Worm (Caenorhabditis elegans) whole organism, young adult: ENCODE data around the gene otpl-7.

Experiments used
- C17E4.6 ChIP-seq: fragments of 200-800 bp; sonication (Bioruptor generic); IDR thresholded peaks from 2 replicates; pipeline ENCODE4 v1.3.6; 2022; ENCODE audit warnings: missing genetic modification reagents, missing genetic modification characterization, missing compliant biosample characterization
- D2030.7 ChIP-seq: fragments of 200-800 bp; sonication (Bioruptor generic); IDR thresholded peaks from 2 replicates; pipeline ENCODE4 v1.3.6; 2022; ENCODE audit warnings: missing genetic modification reagents, missing genetic modification characterization, missing compliant biosample characterization
- F33H1.4 ChIP-seq: fragments of 200-800 bp; sonication (Bioruptor generic); IDR thresholded peaks from 2 replicates; pipeline ENCODE4 v1.3.6; 2022; ENCODE audit warnings: missing genetic modification reagents, missing genetic modification characterization, missing compliant biosample characterization
- F37B4.10 ChIP-seq: fragments of 200-800 bp; sonication (Bioruptor generic); IDR thresholded peaks from 2 replicates; pipeline ENCODE4 v1.3.6; 2022; ENCODE audit warnings: missing genetic modification characterization, missing compliant biosample characterization
- F52B5.7 ChIP-seq: sonication (generic microtip); optimal IDR thresholded peaks from 2 replicates; lab custom pipeline; 2016; ENCODE audit warnings: mild to moderate bottlenecking, missing genetic modification characterization, missing compliant biosample characterization
- F55B11.4 ChIP-seq: sonication (generic microtip); optimal IDR thresholded peaks from 2 replicates; lab custom pipeline; 2016; ENCODE audit warnings: missing compliant biosample characterization, missing genetic modification characterization, borderline replicate concordance; ENCODE audit not compliant: insufficient read depth
- F57A8.1 ChIP-seq: fragments of 200-800 bp; sonication (Bioruptor generic); optimal IDR thresholded peaks from 2 replicates; lab custom pipeline; 2018; ENCODE audit warnings: mild to moderate bottlenecking, missing genetic modification characterization, moderate library complexity, missing compliant biosample characterization
- K12H6.12 ChIP-seq: fragments of 200-800 bp; sonication (Bioruptor generic); optimal IDR thresholded peaks from 2 replicates; lab custom pipeline; 2018; ENCODE audit warnings: mild to moderate bottlenecking, missing genetic modification characterization, missing compliant biosample characterization
- T07F8.4 ChIP-seq: sonication (generic microtip); optimal IDR thresholded peaks from 2 replicates; lab custom pipeline; 2016; ENCODE audit warnings: mild to moderate bottlenecking, missing genetic modification characterization, moderate library complexity, missing compliant biosample characterization
- T26A5.8 ChIP-seq: sonication (generic microtip); optimal IDR thresholded peaks from 2 replicates; lab custom pipeline; 2016; ENCODE audit warnings: missing genetic modification characterization, missing compliant biosample characterization
- Y53F4B.3 ChIP-seq: fragments of 200-800 bp; sonication (Bioruptor generic); IDR thresholded peaks from 2 replicates; pipeline ENCODE4 v1.3.6; 2022; ENCODE audit warnings: missing genetic modification reagents, missing genetic modification characterization, missing compliant biosample characterization
- Y67H2A.10 ChIP-seq: fragments of 200-800 bp; sonication (Bioruptor generic); conservative IDR thresholded peaks from 2 replicates; pipeline ENCODE4 v1.3.6; 2022; ENCODE audit warnings: missing genetic modification reagents, missing genetic modification characterization, missing compliant biosample characterization
- aptf-3 ChIP-seq: fragments of 200-800 bp; sonication (Bioruptor generic); IDR thresholded peaks from 2 replicates; pipeline ENCODE4 v1.3.6; 2022; ENCODE audit warnings: missing genetic modification characterization, missing compliant biosample characterization
- attf-5 ChIP-seq: fragments of 200-800 bp; sonication (Bioruptor generic); optimal IDR thresholded peaks from 2 replicates; lab custom pipeline; 2018; ENCODE audit warnings: mild to moderate bottlenecking, missing genetic modification characterization, missing compliant biosample characterization
- cebp-2 ChIP-seq: fragments of 200-800 bp; sonication (Bioruptor generic); IDR thresholded peaks from 2 replicates; pipeline ENCODE4 v1.3.6; 2022; ENCODE audit warnings: missing genetic modification characterization, missing compliant biosample characterization
- ceh-27 ChIP-seq: fragments of 200-800 bp; sonication (Bioruptor generic); optimal IDR thresholded peaks from 2 replicates; lab custom pipeline; 2018; ENCODE audit warnings: mild to moderate bottlenecking, missing genetic modification characterization, moderate library complexity, missing compliant biosample characterization
- ceh-40 ChIP-seq: fragments of 200-800 bp; sonication (Bioruptor generic); IDR thresholded peaks from 2 replicates; pipeline ENCODE4 v1.3.6; 2022; ENCODE audit warnings: missing genetic modification characterization, missing compliant biosample characterization
- ceh-58 ChIP-seq: fragments of 200-800 bp; sonication (Bioruptor generic); IDR thresholded peaks from 2 replicates; pipeline ENCODE4 v1.3.6; 2022; ENCODE audit warnings: missing genetic modification characterization, missing compliant biosample characterization
- dox-1 ChIP-seq: fragments of 200-800 bp; sonication (Bioruptor generic); IDR thresholded peaks from 2 replicates; pipeline ENCODE4 v1.3.6; 2022; ENCODE audit warnings: missing genetic modification reagents, missing genetic modification characterization, missing compliant biosample characterization
- efl-1 ChIP-seq: fragments of 150-350 bp; optimal IDR thresholded peaks from 2 replicates; lab custom pipeline; 2014; ENCODE audit warnings: missing biosample characterization, missing genetic modification reagents, missing genetic modification characterization
- egrh-3 ChIP-seq: fragments of 200-800 bp; sonication (Bioruptor generic); IDR thresholded peaks from 2 replicates; pipeline ENCODE4 v1.3.6; 2022; ENCODE audit warnings: missing genetic modification reagents, missing genetic modification characterization, missing compliant biosample characterization
- ets-4 ChIP-seq: fragments of 200-800 bp; sonication (Bioruptor generic); optimal IDR thresholded peaks from 2 replicates; lab custom pipeline; 2018; ENCODE audit warnings: mild to moderate bottlenecking, missing genetic modification characterization, missing compliant biosample characterization
- gei-17 ChIP-seq: fragments of 200-800 bp; sonication (Bioruptor generic); optimal IDR thresholded peaks from 2 replicates; lab custom pipeline; 2018; ENCODE audit warnings: mild to moderate bottlenecking, missing genetic modification characterization, missing compliant biosample characterization
- hlh-12 ChIP-seq: sonication (generic microtip); optimal IDR thresholded peaks from 2 replicates; lab custom pipeline; 2016; ENCODE audit warnings: missing genetic modification characterization, missing compliant biosample characterization
- hlh-26 ChIP-seq: fragments of 200-800 bp; sonication (Bioruptor generic); conservative IDR thresholded peaks from 2 replicates; pipeline ENCODE4 v1.3.6; 2022; ENCODE audit warnings: missing genetic modification reagents, missing genetic modification characterization, missing compliant biosample characterization
- lag-1 ChIP-seq: fragments of 200-800 bp; sonication (Bioruptor generic); IDR thresholded peaks from 2 replicates; pipeline ENCODE4 v1.3.6; 2022; ENCODE audit warnings: missing genetic modification reagents, missing genetic modification characterization, missing compliant biosample characterization
- let-526 ChIP-seq: fragments of 200-800 bp; sonication (Bioruptor generic); IDR thresholded peaks from 2 replicates; pipeline ENCODE4 v1.3.6; 2022; ENCODE audit warnings: missing genetic modification reagents, missing genetic modification characterization, missing compliant biosample characterization
- lin-26 ChIP-seq: fragments of 200-800 bp; sonication (Bioruptor generic); IDR thresholded peaks from 2 replicates; pipeline ENCODE4 v1.3.6; 2022; ENCODE audit warnings: missing genetic modification reagents, missing genetic modification characterization, missing compliant biosample characterization
- lin-35 ChIP-seq, 3 experiments: fragments of 150-350 bp in 2 of 3; sonication (generic microtip) in 1 of 3; optimal IDR thresholded peaks; 2 replicates each; lab custom pipeline; 2014 to 2018; ENCODE audit warnings: missing biosample characterization in 3 of 3, missing genetic modification characterization in 3 of 3, missing genetic modification reagents in 3 of 3
- lir-1 ChIP-seq: fragments of 200-800 bp; sonication (Bioruptor generic); conservative IDR thresholded peaks from 2 replicates; pipeline ENCODE4 v1.3.6; 2022; ENCODE audit warnings: missing genetic modification reagents, missing genetic modification characterization, missing compliant biosample characterization
- madf-10 ChIP-seq: sonication (generic microtip); optimal IDR thresholded peaks from 2 replicates; lab custom pipeline; 2016; ENCODE audit warnings: mild to moderate bottlenecking, missing genetic modification characterization, missing compliant biosample characterization
- mxl-1 ChIP-seq: sonication (generic microtip); optimal IDR thresholded peaks from 2 replicates; lab custom pipeline; 2016; ENCODE audit warnings: missing genetic modification characterization, missing compliant biosample characterization
- nfyb-1 ChIP-seq: fragments of 200-800 bp; sonication (Bioruptor generic); IDR thresholded peaks from 2 replicates; pipeline ENCODE4 v1.3.6; 2022; ENCODE audit warnings: missing genetic modification reagents, missing genetic modification characterization, missing compliant biosample characterization
- nhr-27 ChIP-seq: fragments of 200-800 bp; sonication (Bioruptor generic); optimal IDR thresholded peaks from 2 replicates; lab custom pipeline; 2018; ENCODE audit warnings: mild to moderate bottlenecking, missing genetic modification characterization, moderate library complexity, missing compliant biosample characterization
- pha-4 ChIP-seq: fragments of 150-350 bp; sonication (generic microtip); optimal IDR thresholded peaks from 2 replicates; lab custom pipeline; 2014; ENCODE audit warnings: missing biosample characterization, missing genetic modification reagents, missing genetic modification characterization
- sdz-38 ChIP-seq: sonication (generic microtip); optimal IDR thresholded peaks from 2 replicates; lab custom pipeline; 2016; ENCODE audit warnings: missing genotype, missing genetic modification characterization, missing compliant biosample characterization
- snpc-1.1 ChIP-seq: sonication (generic microtip); optimal IDR thresholded peaks from 2 replicates; lab custom pipeline; 2017; ENCODE audit warnings: missing genetic modification characterization, mild to moderate bottlenecking, missing compliant biosample characterization, antibody characterized with exemption, moderate library complexity, missing genotype, missing genetic modification reagents; ENCODE audit not compliant: insufficient read depth
- snpc-1.3 ChIP-seq: sonication (generic microtip); optimal IDR thresholded peaks from 2 replicates; lab custom pipeline; 2017; ENCODE audit warnings: missing genetic modification characterization, mild to moderate bottlenecking, missing compliant biosample characterization, antibody characterized with exemption, moderate library complexity, missing genotype, missing genetic modification reagents; ENCODE audit not compliant: insufficient read depth
- snpc-3.4 ChIP-seq: sonication (generic microtip); optimal IDR thresholded peaks from 2 replicates; lab custom pipeline; 2017; ENCODE audit warnings: missing genetic modification characterization, mild to moderate bottlenecking, missing compliant biosample characterization, antibody characterized with exemption, moderate library complexity, missing genotype, missing genetic modification reagents
- snpc-4 ChIP-seq, 5 experiments: fragments of 150-350 bp in 1 of 5; sonication (generic microtip) in 4 of 5; optimal IDR thresholded peaks; 2 replicates each; lab custom pipeline; 2014 to 2018; ENCODE audit warnings: missing genetic modification characterization in 5 of 5, missing biosample characterization in 3 of 5, antibody characterized with exemption in 2 of 5, mild to moderate bottlenecking in 2 of 5, missing compliant biosample characterization in 2 of 5, missing genotype in 2 of 5, moderate library complexity in 2 of 5, missing genetic modification reagents in 1 of 5
- sptf-2 ChIP-seq: fragments of 200-800 bp; sonication (Bioruptor generic); optimal IDR thresholded peaks from 2 replicates; lab custom pipeline; 2018; ENCODE audit warnings: mild to moderate bottlenecking, missing genetic modification characterization, missing compliant biosample characterization
- tbp1 ChIP-seq: fragments of 200-800 bp; sonication (Bioruptor generic); optimal IDR thresholded peaks from 2 replicates; lab custom pipeline; 2018; ENCODE audit warnings: mild to moderate bottlenecking, missing genetic modification characterization, missing compliant biosample characterization
- tbx-9 ChIP-seq: sonication (generic microtip); optimal IDR thresholded peaks from 2 replicates; lab custom pipeline; 2016; ENCODE audit warnings: borderline replicate concordance, missing genetic modification characterization, inconsistent platforms, missing compliant biosample characterization
- tlf-1 ChIP-seq: fragments of 200-800 bp; sonication (Bioruptor generic); optimal IDR thresholded peaks from 2 replicates; lab custom pipeline; 2018; ENCODE audit warnings: mild to moderate bottlenecking, missing genetic modification characterization, missing compliant biosample characterization
- unc-130 ChIP-seq: sonication (generic microtip); optimal IDR thresholded peaks from 2 replicates; lab custom pipeline; 2016; ENCODE audit warnings: missing genetic modification reagents, missing genetic modification characterization, missing compliant biosample characterization
- ztf-18 ChIP-seq: sonication (generic microtip); optimal IDR thresholded peaks from 2 replicates; lab custom pipeline; 2016; ENCODE audit warnings: missing genotype, mild to moderate bottlenecking, missing genetic modification characterization, missing compliant biosample characterization
- ztf-26 ChIP-seq: sonication (generic microtip); optimal IDR thresholded peaks from 2 replicates; lab custom pipeline; 2017; ENCODE audit warnings: missing genetic modification characterization, missing compliant biosample characterization
- ztf-3 ChIP-seq: fragments of 200-800 bp; sonication (Bioruptor generic); optimal IDR thresholded peaks from 2 replicates; lab custom pipeline; 2018; ENCODE audit warnings: mild to moderate bottlenecking, missing genetic modification characterization, missing compliant biosample characterization

Gene otpl-7

DNA sequence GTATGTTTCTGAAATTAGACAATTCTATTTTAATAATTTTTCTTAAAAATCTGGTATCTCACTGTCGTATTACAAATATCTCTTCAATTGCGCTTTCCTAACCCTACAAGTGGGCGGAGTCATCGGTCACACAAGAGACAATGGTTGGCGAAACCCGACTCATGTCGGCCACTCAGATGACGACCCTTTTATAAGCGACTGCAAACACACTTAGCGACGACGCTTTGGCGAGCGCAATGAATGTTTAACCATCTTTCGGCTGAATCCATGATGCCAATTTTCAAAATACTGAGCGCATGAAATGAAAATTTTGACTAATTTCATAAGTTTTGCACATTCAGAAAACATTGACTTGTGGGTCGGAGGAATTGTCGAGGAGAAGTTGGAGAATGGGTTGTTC is 21.0 kb upstream of the otpl-7 start:
- TF ChIP-seq ets-4 (GFP tag; lab: Kevin White, UChicago) (peak; percentile 100), ztf-26 (tag; lab: Kevin White, UChicago) (peak; percentile 95), T26A5.8 (tag; lab: Kevin White, UChicago) (peak; percentile 100), F52B5.7 (tag; lab: Kevin White, UChicago) (peak; percentile 100), efl-1 (GFP tag; lab: Kevin White, UChicago) (peak; percentile 64), lir-1 (GFP tag; lab: Robert Waterston, UW) (peak; percentile 90), snpc-1.3 (tag; lab: Kevin White, UChicago) (peak; percentile 98), hlh-26 (GFP tag; lab: Robert Waterston, UW) (peak; percentile 85), ceh-40 (peak; percentile 98), D2030.7 (peak; percentile 93), gei-17 (GFP tag; lab: Kevin White, UChicago) (peak; percentile 93), nhr-27 (tag; lab: Kevin White, UChicago) (peak; percentile 100), hlh-12 (tag; lab: Kevin White, UChicago) (peak; percentile 94), madf-10 (tag; lab: Kevin White, UChicago) (peak; percentile 94), tbp1 (GFP tag; lab: Kevin White, UChicago) (peak; percentile 100), nfyb-1 (peak; percentile 99), snpc-1.1 (tag; lab: Kevin White, UChicago) (peak; percentile 100), cebp-2 (GFP tag; lab: Robert Waterston, UW) (peak; percentile 100), sptf-2 (GFP tag; lab: Kevin White, UChicago) (peak; percentile 100), lag-1 (peak; percentile 100), mxl-1 (tag; lab: Kevin White, UChicago) (peak; percentile 99), K12H6.12 (tag; lab: Kevin White, UChicago) (peak; percentile 94), snpc-4 (GFP tag; optimal IDR thresholded peaks at IDR 0.05; lab: Kevin White, UChicago) (peak; percentile 99), snpc-4 (tag; optimal IDR thresholded peaks at IDR 0.05; lab: Kevin White, UChicago) (peak; percentile 99 to 100 (median 100)), F57A8.1 (GFP tag; lab: Kevin White, UChicago) (peak; percentile 100), dox-1 (GFP tag; lab: Robert Waterston, UW) (peak; percentile 99), F37B4.10 (GFP tag; lab: Robert Waterston, UW) (peak; percentile 99), C17E4.6 (GFP tag; lab: Robert Waterston, UW) (peak; percentile 99), tlf-1 (GFP tag; lab: Kevin White, UChicago) (peak; percentile 96), Y53F4B.3 (GFP tag; lab: Robert Waterston, UW) (peak; percentile 94), tbx-9 (tag; lab: Kevin White, UChicago) (peak; percentile 100), ceh-27 (GFP tag; lab: Kevin White, UChicago) (peak; percentile 99), let-526 (peak; percentile 96), T07F8.4 (peak; percentile 96), ceh-58 (GFP tag; lab: Robert Waterston, UW) (peak; percentile 100), ztf-3 (GFP tag; lab: Kevin White, UChicago) (peak; percentile 90), ztf-18 (peak; percentile 89), sdz-38 (tag; lab: Kevin White, UChicago) (peak; percentile 77), lin-26 (GFP tag; lab: Robert Waterston, UW) (peak; percentile 100), aptf-3 (GFP tag; lab: Robert Waterston, UW) (peak; percentile 99), unc-130 (GFP tag; lab: Kevin White, UChicago) (peak; percentile 96), F33H1.4 (GFP tag; lab: Robert Waterston, UW) (peak; percentile 77), Y67H2A.10 (GFP tag; lab: Robert Waterston, UW) (peak; percentile 89), F55B11.4 (tag; lab: Kevin White, UChicago) (peak; percentile 55), egrh-3 (GFP tag; lab: Robert Waterston, UW) (peak; percentile 69), pha-4 (tag; lab: Kevin White, UChicago) (no peak), snpc-3.4 (tag; lab: Kevin White, UChicago) (peak; percentile 99), attf-5 (GFP tag; lab: Kevin White, UChicago) (peak; percentile 98), lin-35 (GFP tag; optimal IDR thresholded peaks at IDR 0.05; lab: Kevin White, UChicago) (peak; percentile 48 to 93 (median 55))
